Fruit fly (Drosophila melanogaster) S2 (cell line): ENCODE results near the gene CG5104.

Source experiments
- CG8478 ChIP-seq: fragments of >200 bp; optimal IDR thresholded peaks from 2 replicates; lab custom pipeline; 2018
- CTCF ChIP-seq, 2 experiments: fragments of >200 bp; optimal IDR thresholded peaks; 2 replicates each; lab custom pipeline; 2018

DNA sequence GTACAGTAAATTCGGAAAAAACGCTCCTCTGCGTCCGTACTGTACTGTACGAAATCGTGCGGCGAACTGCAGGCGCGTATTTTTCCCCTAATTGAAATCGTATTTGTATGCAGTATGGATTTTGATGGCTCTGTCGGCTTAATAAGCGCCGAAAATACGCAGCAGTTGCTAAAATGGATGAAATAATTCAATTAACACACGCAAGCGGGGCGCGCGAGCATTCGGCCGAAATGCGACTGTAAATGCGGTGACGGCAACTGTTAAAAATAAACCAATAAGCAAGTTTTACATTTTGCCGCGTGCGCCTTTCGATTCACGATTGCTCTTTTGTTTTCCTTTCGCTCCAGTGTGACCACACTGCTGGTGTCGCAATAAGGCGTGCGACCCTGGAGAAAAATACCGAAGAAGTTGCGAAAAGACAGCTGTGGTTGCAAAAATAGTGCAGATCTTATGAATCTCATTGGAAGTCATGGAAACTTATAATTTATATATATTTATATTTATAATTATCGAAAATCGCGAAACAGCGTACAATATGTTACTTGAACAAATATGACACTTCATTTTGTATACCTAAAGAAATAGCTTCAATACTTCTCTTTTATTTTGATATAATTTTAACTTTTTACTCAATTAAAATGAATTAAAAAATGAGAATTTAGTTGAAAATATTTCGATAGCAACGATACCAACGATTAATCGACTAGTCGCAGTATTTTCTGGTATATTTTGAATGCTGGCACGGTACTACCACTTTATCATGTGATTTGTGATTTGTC, 47.6 kb upstream of the CG5104 start, which contains the start of the genes CG32428 and CG5969:
- TF ChIP-seq CG8478 (lab: Kevin White, UChicago) (no peak), CTCF (optimal IDR thresholded peaks at IDR 0.05; lab: Kevin White, UChicago) (no peak)
